Worm (Caenorhabditis elegans): ENCODE data around the gene elt-2.

The elt-2 gene

DNA sequence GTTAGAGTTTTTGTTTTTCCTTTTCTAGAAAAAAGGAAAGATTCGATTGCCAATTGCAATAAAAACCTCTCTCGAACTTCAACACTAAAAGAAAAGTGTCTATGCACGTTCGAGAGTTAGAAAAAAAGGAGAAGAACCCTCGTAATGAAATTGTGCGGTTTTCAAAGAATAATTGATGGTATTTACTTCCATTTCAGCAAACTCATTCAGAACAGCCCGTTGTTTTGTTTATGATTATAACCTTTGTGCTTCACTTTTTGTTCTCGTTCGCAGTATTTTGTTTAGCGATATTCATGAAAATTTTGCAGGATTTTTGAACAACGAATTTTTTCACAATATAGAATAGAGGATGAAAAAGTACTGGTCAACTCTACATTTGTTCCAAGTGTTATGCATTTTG, 27.1 kb upstream of the elt-2 start, which contains the start of gene lgc-41:
TSS of gene lgc-41 (plus strand) at position 301 of the 400 bp plus-strand sequence.
- TF ChIP-seq unc-55 (GFP tag; optimal IDR thresholded peaks at IDR 0.05) (no peak), ceh-82 (tag; optimal IDR thresholded peaks at IDR 0.05) (no peak), lin-11 (tag; optimal IDR thresholded peaks at IDR 0.05) (no peak), gmeb-1 (tag; optimal IDR thresholded peaks at IDR 0.05) (no peak), fos-1 (tag; optimal IDR thresholded peaks at IDR 0.05) (no peak), nhr-11 (tag; optimal IDR thresholded peaks at IDR 0.05) (no peak), nhr-12 (tag; optimal IDR thresholded peaks at IDR 0.05) (no peak), peb-1 (tag; optimal IDR thresholded peaks at IDR 0.05) (no peak), nhr-25 (tag; optimal IDR thresholded peaks at IDR 0.05) (no peak), alr-1 (tag; optimal IDR thresholded peaks at IDR 0.05) (no peak), nhr-237 (tag; optimal IDR thresholded peaks at IDR 0.05) (no peak), mdl-1 (tag; optimal IDR thresholded peaks at IDR 0.05) (no peak), egl-27 (tag; optimal IDR thresholded peaks at IDR 0.05) (no peak)

DNA sequence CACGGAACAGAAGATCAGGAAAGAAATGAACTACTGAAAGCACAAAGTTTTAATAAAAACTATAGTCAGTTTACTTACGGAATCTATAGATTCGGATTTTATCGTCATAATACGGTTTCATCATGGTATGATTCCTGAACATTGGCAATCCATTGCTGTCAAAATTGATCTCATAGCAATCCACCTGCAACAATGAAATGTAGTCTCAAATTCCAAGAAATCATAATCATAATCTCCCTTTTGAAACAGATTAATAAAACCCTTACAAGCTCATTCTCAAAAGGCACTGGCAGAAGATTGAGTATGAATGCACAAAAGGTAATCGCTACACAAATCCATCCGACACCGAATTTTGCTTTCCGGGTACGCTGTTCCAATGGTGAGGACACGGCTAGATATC, 18.6 kb upstream of the elt-2 start:
- no peak for TF ChIP-seq crh-2 (tag; optimal IDR thresholded peaks at IDR 0.05)
- TF ChIP-seq elt-3 (tag; optimal IDR thresholded peaks at IDR 0.05), result no peak
- no peak for TF ChIP-seq nhr-23 (tag; optimal IDR thresholded peaks at IDR 0.05)
- TF ChIP-seq sem-4 (tag; optimal IDR thresholded peaks at IDR 0.05), result no peak
- no peak for TF ChIP-seq mab-5 (tag; optimal IDR thresholded peaks at IDR 0.05)

DNA sequence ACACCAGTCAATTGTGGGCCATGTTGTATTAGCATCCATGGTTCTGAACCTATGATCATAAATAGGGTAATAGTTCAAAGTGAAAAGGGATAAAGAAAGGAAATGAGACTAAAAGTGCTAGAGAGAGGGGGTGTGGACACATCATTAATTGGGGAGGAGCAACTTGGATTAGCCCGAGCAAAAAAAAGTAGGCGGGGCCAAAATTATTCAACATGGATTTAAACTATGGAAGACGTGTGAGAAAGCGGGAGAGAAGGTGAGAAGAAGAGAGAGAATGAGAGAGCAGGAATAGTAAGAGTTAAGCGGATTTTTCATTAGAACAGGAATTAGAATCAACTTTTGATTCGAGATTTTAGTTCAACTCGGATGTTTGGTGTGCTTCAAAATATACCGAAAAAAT, 17.5 kb upstream of the elt-2 start, which contains the start of gene C39B10.1:
TSS of gene C39B10.1 (minus strand) at position 101 of the 400 bp plus-strand sequence.
- TF ChIP-seq mbf-1 (tag; optimal IDR thresholded peaks at IDR 0.05) (no peak), unc-62 (GFP tag; optimal IDR thresholded peaks at IDR 0.05) (no peak)

DNA sequence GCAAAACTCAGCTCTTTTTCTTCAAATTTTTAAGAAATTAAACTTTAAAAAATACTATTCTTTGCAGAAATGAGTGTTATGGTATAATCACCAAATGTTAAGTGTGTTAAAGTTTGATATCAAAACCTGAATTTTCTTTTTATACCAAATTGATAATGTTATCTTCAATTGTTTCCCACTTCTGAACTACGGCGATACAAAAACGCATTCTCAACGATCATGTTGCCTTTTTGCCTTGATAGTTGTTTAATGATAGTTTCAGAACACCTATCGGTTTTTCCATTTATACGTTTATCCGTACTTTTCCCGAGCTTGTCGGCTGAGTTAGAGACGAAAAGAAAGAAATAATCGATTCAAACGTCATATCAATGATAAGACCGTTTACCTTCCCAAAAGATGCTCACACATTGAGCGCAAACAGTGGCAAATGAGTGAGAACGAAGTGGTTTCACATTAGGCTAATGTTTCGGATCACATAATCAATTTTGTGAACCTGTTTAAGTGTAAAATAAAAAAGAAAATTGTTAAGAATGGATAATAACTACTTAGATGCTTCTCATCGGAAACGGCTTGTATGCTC, 6.0 kb upstream of the elt-2 start, which contains the start of gene elt-4:
TSS of gene elt-4 (plus strand) at position 530 of the 580 bp plus-strand sequence.
- no peak for TF ChIP-seq nhr-25 (tag; optimal IDR thresholded peaks at IDR 0.05)
- no peak for TF ChIP-seq sma-3 (GFP tag; optimal IDR thresholded peaks at IDR 0.05)
- TF ChIP-seq fos-1 (tag; optimal IDR thresholded peaks at IDR 0.05), result peak; percentile 60
- TF ChIP-seq mdl-1 (tag; optimal IDR thresholded peaks at IDR 0.05), result no peak
- no peak for TF ChIP-seq skn-1 (tag; optimal IDR thresholded peaks at IDR 0.05)

DNA sequence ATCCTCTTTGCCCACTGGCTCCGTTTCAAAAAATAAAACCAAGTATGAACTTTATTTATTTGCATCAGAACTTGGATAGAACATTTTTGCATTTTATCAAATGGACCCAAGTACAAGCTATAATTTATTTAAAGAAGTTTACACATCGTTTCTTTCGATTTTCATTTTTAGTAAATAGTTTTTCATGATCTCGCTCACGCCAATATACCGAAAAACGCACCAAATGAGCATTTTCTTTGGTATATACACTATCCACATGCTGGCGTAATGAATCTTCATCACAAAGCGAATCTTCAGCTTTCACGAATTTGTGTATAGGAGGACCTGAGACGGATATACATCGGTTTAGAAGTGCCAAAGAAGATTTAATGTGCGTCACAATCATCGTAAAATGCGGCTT, 4.5 kb upstream of the elt-2 start, which contains the start of gene C39B10.7:
TSS of gene C39B10.7 (plus strand) at position 301 of the 400 bp plus-strand sequence.
- TF ChIP-seq mbf-1 (tag; optimal IDR thresholded peaks at IDR 0.05), result no peak
- TF ChIP-seq Y55F3AM.14 (GFP tag; optimal IDR thresholded peaks at IDR 0.05), result no peak
- TF ChIP-seq lsy-2 (tag; optimal IDR thresholded peaks at IDR 0.05), result no peak
- TF ChIP-seq lin-39 (tag; optimal IDR thresholded peaks at IDR 0.05), result no peak
- no peak for TF ChIP-seq unc-62 (GFP tag; optimal IDR thresholded peaks at IDR 0.05)
- TF ChIP-seq nhr-23 (tag; optimal IDR thresholded peaks at IDR 0.05), result no peak
- TF ChIP-seq dmd-4 (tag; optimal IDR thresholded peaks at IDR 0.05), result no peak
- no peak for TF ChIP-seq nhr-6 (tag; optimal IDR thresholded peaks at IDR 0.05)
- no peak for TF ChIP-seq nhr-10 (tag; optimal IDR thresholded peaks at IDR 0.05)
- TF ChIP-seq ceh-16 (tag; optimal IDR thresholded peaks at IDR 0.05), result no peak
- TF ChIP-seq R02D3.7 (tag; optimal IDR thresholded peaks at IDR 0.05), result no peak
- TF ChIP-seq sma-3 (GFP tag; optimal IDR thresholded peaks at IDR 0.05), result no peak
- no peak for TF ChIP-seq sem-4 (tag; optimal IDR thresholded peaks at IDR 0.05)
- TF ChIP-seq ztf-1 (GFP tag; conservative IDR thresholded peaks at IDR 0.05), result no peak
- TF ChIP-seq ztf-11 (tag; optimal IDR thresholded peaks at IDR 0.05), result no peak
- TF ChIP-seq unc-55 (GFP tag; optimal IDR thresholded peaks at IDR 0.05), result no peak
- no peak for TF ChIP-seq ama-1 (optimal IDR thresholded peaks at IDR 0.05)
- no peak for TF ChIP-seq mdl-1 (tag; optimal IDR thresholded peaks at IDR 0.05)

Data from whole organism, L2 larva.